Worm (Caenorhabditis elegans): Measurements from ENCODE around the gene snf-3.

ce11 chrII:1071432-1071831 lies 20.4 kb upstream of the snf-3 start:
- TF ChIP-seq F13C5.2 (tag; optimal IDR thresholded peaks at IDR 0.05), result no peak
- no peak for TF ChIP-seq hmg-4 (GFP tag; optimal IDR thresholded peaks at IDR 0.05)
- TF ChIP-seq ets-7 (tag; optimal IDR thresholded peaks at IDR 0.05), result no peak
- no peak for TF ChIP-seq tbx-37 (GFP tag; conservative IDR thresholded peaks at IDR 0.05)
- no peak for TF ChIP-seq ceh-13 (GFP tag; optimal IDR thresholded peaks at IDR 0.05)
- TF ChIP-seq ama-1 (optimal IDR thresholded peaks at IDR 0.05), result no peak
- TF ChIP-seq aly-1 (tag; optimal IDR thresholded peaks at IDR 0.05), result no peak
- TF ChIP-seq hmbx-1 (tag; optimal IDR thresholded peaks at IDR 0.05), result no peak
- no peak for TF ChIP-seq B0310.2 (tag; optimal IDR thresholded peaks at IDR 0.05)
- TF ChIP-seq scrt-1 (GFP tag; IDR thresholded peaks at IDR 0.05), result no peak
- TF ChIP-seq ceh-36 (tag; optimal IDR thresholded peaks at IDR 0.05), result no peak
- TF ChIP-seq pes-1 (GFP tag; IDR thresholded peaks at IDR 0.05), result no peak
- no peak for TF ChIP-seq tra-4 (tag; optimal IDR thresholded peaks at IDR 0.05)
